Worm (Caenorhabditis elegans): ENCODE results near the gene ZK666.15.
"Not testable (repeated sequence)": the region's sequence is repeated elsewhere in the genome, so short reads cannot be mapped to it uniquely, and the experiment has no call there.

Gene ZK666.15

DNA sequence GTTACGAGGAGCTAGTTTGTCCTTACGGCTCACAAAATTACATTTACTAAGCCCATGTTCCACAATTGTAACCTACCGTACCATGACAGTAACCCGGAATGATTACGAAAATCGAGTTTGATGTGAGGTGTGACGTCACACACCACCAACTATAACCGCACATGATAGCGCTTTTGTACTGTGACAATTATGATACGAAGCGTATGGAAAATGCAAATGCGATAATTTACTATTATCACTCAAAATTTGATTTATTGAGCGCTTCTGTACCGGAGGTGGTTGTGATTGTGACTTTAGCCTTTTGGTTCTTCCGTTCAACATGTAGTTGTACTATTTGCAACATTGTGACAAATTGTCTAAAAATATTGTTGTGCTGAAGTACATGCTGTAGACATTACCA lies 1.2 kb upstream of the ZK666.15 start:
- TF ChIP-seq tab-1 (GFP tag; IDR thresholded peaks at IDR 0.05) (no peak), ref-1 (GFP tag; conservative IDR thresholded peaks at IDR 0.05) (no peak), med-1 (GFP tag; optimal IDR thresholded peaks at IDR 0.05; ENCODE audit: insufficient read depth) (no peak), ztf-29 (GFP tag; IDR thresholded peaks at IDR 0.05) (no peak), T22C8.4 (GFP tag; IDR thresholded peaks at IDR 0.05) (no peak), klf-2 (GFP tag; conservative IDR thresholded peaks at IDR 0.05) (no peak), cog-1 (tag; optimal IDR thresholded peaks at IDR 0.05) (no peak), flt-1 (GFP tag; IDR thresholded peaks at IDR 0.05) (no peak), ztf-23 (GFP tag; IDR thresholded peaks at IDR 0.05) (no peak)

DNA sequence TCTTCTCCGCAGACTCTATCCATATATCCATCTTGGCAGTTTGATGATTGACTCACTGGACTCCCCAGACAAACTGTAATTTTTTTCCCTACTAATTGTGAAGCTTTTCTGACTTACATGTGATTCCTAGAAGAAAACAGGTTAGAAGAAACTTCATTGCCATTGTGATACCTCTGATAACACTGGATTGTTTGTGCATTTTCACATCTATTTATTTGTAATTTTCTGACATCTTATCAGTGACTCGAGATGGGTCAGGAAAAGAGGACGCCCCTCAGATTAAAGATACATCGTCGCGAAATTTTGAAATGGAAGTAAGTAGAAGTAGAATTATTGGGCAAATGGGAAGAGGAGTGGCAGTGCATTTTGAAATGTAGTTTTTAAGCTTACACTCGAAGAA lies 3.5 kb downstream of the ZK666.15 start, which contains the start of gene clec-61:
Gene clec-61, minus strand, starts transcription at position 209 of the 400 bp plus-strand sequence.
- no peak for TF ChIP-seq med-1 (GFP tag; optimal IDR thresholded peaks at IDR 0.05; ENCODE audit: insufficient read depth)
- TF ChIP-seq klf-2 (GFP tag; conservative IDR thresholded peaks at IDR 0.05): no peak
- no peak for TF ChIP-seq cog-1 (tag; optimal IDR thresholded peaks at IDR 0.05)
- no peak for TF ChIP-seq ztf-29 (GFP tag; IDR thresholded peaks at IDR 0.05)
- TF ChIP-seq ztf-23 (GFP tag; IDR thresholded peaks at IDR 0.05): no peak
- no peak for TF ChIP-seq T22C8.4 (GFP tag; IDR thresholded peaks at IDR 0.05)
- no peak for TF ChIP-seq tab-1 (GFP tag; IDR thresholded peaks at IDR 0.05)
- TF ChIP-seq ref-1 (GFP tag; conservative IDR thresholded peaks at IDR 0.05): no peak
- no peak for TF ChIP-seq flt-1 (GFP tag; IDR thresholded peaks at IDR 0.05)

ce11 chrII:10493034-10493433 lies 6.2 kb downstream of the ZK666.15 start, which contains the start of gene ZK666.8:
Gene ZK666.8 (minus strand): TSS chrII:10493134.
- TF ChIP-seq ztf-29, ztf-23, tab-1 (GFP tag; IDR thresholded peaks at IDR 0.05): not testable (repeated sequence)

- TF ChIP-seq T22C8.4 (GFP tag; IDR thresholded peaks at IDR 0.05) (no peak), med-1 (GFP tag; optimal IDR thresholded peaks at IDR 0.05; ENCODE audit: insufficient read depth) (no peak), cog-1 (tag; optimal IDR thresholded peaks at IDR 0.05) (no peak), ztf-23 (GFP tag; IDR thresholded peaks at IDR 0.05) (no peak), ztf-29 (GFP tag; IDR thresholded peaks at IDR 0.05) (no peak), tab-1 (GFP tag; IDR thresholded peaks at IDR 0.05) (no peak), klf-2 (GFP tag; conservative IDR thresholded peaks at IDR 0.05) (no peak), ref-1 (GFP tag; conservative IDR thresholded peaks at IDR 0.05) (no peak), flt-1 (GFP tag; IDR thresholded peaks at IDR 0.05) (no peak)
Measured at ce11 chrII:10494467-10494866, 7.6 kb downstream of the ZK666.15 start, which contains the start of gene ZK666.14. Gene ZK666.14 (plus strand): TSS chrII:10494767.

- no peak for TF ChIP-seq ztf-23 (GFP tag; IDR thresholded peaks at IDR 0.05)
- TF ChIP-seq T22C8.4 (GFP tag; IDR thresholded peaks at IDR 0.05): no peak
- TF ChIP-seq flt-1 (GFP tag; IDR thresholded peaks at IDR 0.05): no peak
- no peak for TF ChIP-seq ztf-29 (GFP tag; IDR thresholded peaks at IDR 0.05)
- TF ChIP-seq cog-1 (tag; optimal IDR thresholded peaks at IDR 0.05): no peak
- TF ChIP-seq klf-2 (GFP tag; conservative IDR thresholded peaks at IDR 0.05): no peak
- TF ChIP-seq med-1 (GFP tag; optimal IDR thresholded peaks at IDR 0.05; ENCODE audit: insufficient read depth): no peak
- no peak for TF ChIP-seq ref-1 (GFP tag; conservative IDR thresholded peaks at IDR 0.05)
- TF ChIP-seq tab-1 (GFP tag; IDR thresholded peaks at IDR 0.05): no peak
Measured at ce11 chrII:10495912-10496311, 9.1 kb downstream of the ZK666.15 start, which contains the start of gene ZK666.12. Gene ZK666.12 (plus strand): TSS chrII:10496212.

ce11 chrII:10500674-10501073 lies 13.8 kb downstream of the ZK666.15 start:
- TF ChIP-seq ref-1 (GFP tag; conservative IDR thresholded peaks at IDR 0.05) (no peak), flt-1 (GFP tag; IDR thresholded peaks at IDR 0.05) (no peak), T22C8.4 (GFP tag; IDR thresholded peaks at IDR 0.05) (no peak), ztf-29 (GFP tag; IDR thresholded peaks at IDR 0.05) (no peak)

- TF ChIP-seq med-1 (GFP tag; optimal IDR thresholded peaks at IDR 0.05; ENCODE audit: insufficient read depth) (no peak), tab-1 (GFP tag; IDR thresholded peaks at IDR 0.05) (no peak), T22C8.4 (GFP tag; IDR thresholded peaks at IDR 0.05) (no peak), ref-1 (GFP tag; conservative IDR thresholded peaks at IDR 0.05) (no peak), cog-1 (tag; optimal IDR thresholded peaks at IDR 0.05) (no peak), flt-1 (GFP tag; IDR thresholded peaks at IDR 0.05) (no peak), ztf-29 (GFP tag; IDR thresholded peaks at IDR 0.05) (no peak), ztf-23 (GFP tag; IDR thresholded peaks at IDR 0.05) (no peak), klf-2 (GFP tag; conservative IDR thresholded peaks at IDR 0.05) (no peak)
Measured at ce11 chrII:10501578-10501977, 14.7 kb downstream of the ZK666.15 start.

DNA sequence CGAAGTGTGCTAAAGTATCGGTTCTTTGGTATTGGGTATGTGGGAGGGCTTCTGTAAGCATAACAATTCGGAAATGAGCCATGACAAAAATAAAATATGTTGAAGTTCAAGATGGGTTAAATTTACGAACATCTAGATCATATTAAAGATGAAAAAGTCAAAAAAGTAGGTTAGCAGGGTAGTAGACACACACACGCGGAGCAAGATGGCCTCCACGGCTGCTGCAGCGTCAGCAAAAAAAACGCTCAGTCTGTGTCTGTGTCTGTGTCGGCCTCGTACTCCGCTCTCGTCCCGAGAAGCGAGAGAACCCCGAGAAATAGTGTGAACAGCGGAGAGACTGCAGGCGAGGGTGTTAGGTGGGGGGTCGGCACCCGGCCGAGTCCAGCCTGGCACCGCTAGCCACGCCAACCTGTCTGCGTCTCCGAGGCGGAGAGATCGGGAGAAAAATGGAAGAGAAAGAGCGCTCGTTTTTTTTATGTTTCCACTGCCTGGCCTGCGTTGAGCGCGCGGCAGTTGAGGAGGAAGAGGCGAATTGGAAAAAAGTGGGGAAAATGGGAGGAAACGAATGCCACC lies 15.7 kb downstream of the ZK666.15 start, which contains the start of gene myrf-1:
Gene myrf-1, minus strand, starts transcription at position 51 of the 573 bp plus-strand sequence.
- TF ChIP-seq T22C8.4 (GFP tag; IDR thresholded peaks at IDR 0.05): no peak
- no peak for TF ChIP-seq med-1 (GFP tag; optimal IDR thresholded peaks at IDR 0.05; ENCODE audit: insufficient read depth)
- peak; percentile 72 for TF ChIP-seq cog-1 (tag; optimal IDR thresholded peaks at IDR 0.05)
- peak; percentile 56; the same call in 1 of the 2 replicates for TF ChIP-seq ztf-23 (GFP tag; IDR thresholded peaks at IDR 0.05)
- no peak for TF ChIP-seq klf-2 (GFP tag; conservative IDR thresholded peaks at IDR 0.05)
- TF ChIP-seq ztf-29 (GFP tag; IDR thresholded peaks at IDR 0.05): no peak
- 0 out of 2 replicates have a peak, but pooled peaks have one; percentile 6 for TF ChIP-seq flt-1 (GFP tag; IDR thresholded peaks at IDR 0.05)
- 0 out of 2 replicates have a peak, but pooled peaks have one; percentile 67 for TF ChIP-seq tab-1 (GFP tag; IDR thresholded peaks at IDR 0.05)
- TF ChIP-seq ref-1 (GFP tag; conservative IDR thresholded peaks at IDR 0.05): no peak

DNA sequence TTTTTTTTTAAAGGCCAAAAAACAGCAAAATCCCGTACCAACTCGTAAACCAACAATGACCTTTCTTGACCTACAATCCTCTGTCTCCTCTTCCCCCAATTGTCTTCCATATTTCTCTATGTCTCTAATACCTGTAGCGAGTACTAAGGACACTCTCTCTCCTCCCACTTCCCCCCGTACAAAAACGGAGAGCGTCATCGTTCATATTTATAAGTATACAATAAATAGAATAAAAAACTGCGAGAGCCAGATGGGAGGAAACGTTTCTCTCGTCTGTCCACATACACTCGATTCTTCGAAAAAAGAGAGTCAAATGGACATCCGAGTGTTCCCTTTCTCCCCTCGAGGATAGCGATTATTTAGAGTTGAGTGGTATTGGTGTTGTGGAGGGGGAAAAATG lies 17.9 kb downstream of the ZK666.15 start:
- TF ChIP-seq med-1 (GFP tag; optimal IDR thresholded peaks at IDR 0.05; ENCODE audit: insufficient read depth): no peak
- no peak for TF ChIP-seq cog-1 (tag; optimal IDR thresholded peaks at IDR 0.05)
- TF ChIP-seq tab-1 (GFP tag; IDR thresholded peaks at IDR 0.05): no peak
- no peak for TF ChIP-seq flt-1 (GFP tag; IDR thresholded peaks at IDR 0.05)
- TF ChIP-seq ztf-29 (GFP tag; IDR thresholded peaks at IDR 0.05): no peak
- no peak for TF ChIP-seq ref-1 (GFP tag; conservative IDR thresholded peaks at IDR 0.05)

ce11 chrII:10505949-10506348 lies 19.1 kb downstream of the ZK666.15 start:
- no peak for TF ChIP-seq med-1 (GFP tag; optimal IDR thresholded peaks at IDR 0.05; ENCODE audit: insufficient read depth)
- TF ChIP-seq tab-1 (GFP tag; IDR thresholded peaks at IDR 0.05): no peak
- TF ChIP-seq ztf-29 (GFP tag; IDR thresholded peaks at IDR 0.05): no peak
- TF ChIP-seq ztf-23 (GFP tag; IDR thresholded peaks at IDR 0.05): no peak
- TF ChIP-seq klf-2 (GFP tag; conservative IDR thresholded peaks at IDR 0.05): no peak
- no peak for TF ChIP-seq cog-1 (tag; optimal IDR thresholded peaks at IDR 0.05)
- TF ChIP-seq T22C8.4 (GFP tag; IDR thresholded peaks at IDR 0.05): no peak
- TF ChIP-seq flt-1 (GFP tag; IDR thresholded peaks at IDR 0.05): no peak
- TF ChIP-seq ref-1 (GFP tag; conservative IDR thresholded peaks at IDR 0.05): no peak

Measured in whole organism, midembryonic.